Worm (Caenorhabditis elegans) whole organism, mixed stage, embryonic: ENCODE results near the gene mml-1.

Source experiments
- M03D4.4 ChIP-seq: sonication (generic microtip); optimal IDR thresholded peaks from 2 replicates; lab custom pipeline; 2017; ENCODE audit warnings: mild to moderate bottlenecking, missing genetic modification characterization, missing compliant biosample characterization
- bed-3 ChIP-seq: fragments of 200-800 bp; sonication (Bioruptor generic); optimal IDR thresholded peaks from 3 replicates; lab custom pipeline; 2018; ENCODE audit warnings: mild to moderate bottlenecking, missing genetic modification characterization, moderate library complexity, missing compliant biosample characterization
- blmp-1 ChIP-seq: fragments of 150-350 bp; optimal IDR thresholded peaks from 2 replicates; lab custom pipeline; 2014; ENCODE audit warnings: missing biosample characterization, missing genetic modification characterization
- ceh-39 ChIP-seq: fragments of 150-350 bp; optimal IDR thresholded peaks from 2 replicates; lab custom pipeline; 2014; ENCODE audit warnings: missing biosample characterization, missing genetic modification characterization
- ceh-43 ChIP-seq: fragments of 200-800 bp; sonication (Bioruptor generic); optimal IDR thresholded peaks from 2 replicates; lab custom pipeline; 2018; ENCODE audit warnings: mild to moderate bottlenecking, missing genetic modification characterization, moderate library complexity, missing compliant biosample characterization
- ces-1 ChIP-seq: fragments of 150-350 bp; optimal IDR thresholded peaks from 2 replicates; lab custom pipeline; 2014; ENCODE audit warnings: missing biosample characterization, missing genetic modification reagents, missing genetic modification characterization
- drap-1 ChIP-seq: fragments of 200-800 bp; sonication (Bioruptor generic); optimal IDR thresholded peaks from 3 replicates; lab custom pipeline; 2018; ENCODE audit warnings: mild to moderate bottlenecking, missing genetic modification characterization, missing compliant biosample characterization
- elt-1 ChIP-seq: sonication (generic microtip); optimal IDR thresholded peaks from 2 replicates; lab custom pipeline; 2017; ENCODE audit warnings: missing genetic modification characterization, mild to moderate bottlenecking, missing compliant biosample characterization, antibody characterized with exemption, moderate library complexity, borderline replicate concordance; ENCODE audit not compliant: insufficient read depth
- flh-1 ChIP-seq: fragments of 200-800 bp; sonication (Bioruptor generic); optimal IDR thresholded peaks from 2 replicates; lab custom pipeline; 2018; ENCODE audit warnings: mild to moderate bottlenecking, missing genetic modification characterization, moderate library complexity, missing compliant biosample characterization
- ham-2 ChIP-seq: fragments of 200-800 bp; sonication (Bioruptor generic); optimal IDR thresholded peaks from 2 replicates; lab custom pipeline; 2018; ENCODE audit warnings: mild to moderate bottlenecking, missing genetic modification characterization, missing compliant biosample characterization
- lin-13 ChIP-seq: fragments of 150-350 bp; optimal IDR thresholded peaks from 2 replicates; lab custom pipeline; 2014; ENCODE audit warnings: missing biosample characterization, missing genetic modification characterization
- lin-32 ChIP-seq: fragments of 200-800 bp; sonication (Bioruptor generic); optimal IDR thresholded peaks from 2 replicates; lab custom pipeline; 2018; ENCODE audit warnings: mild to moderate bottlenecking, missing genetic modification characterization, missing compliant biosample characterization
- lsy-2 ChIP-seq: fragments of 150-350 bp; optimal IDR thresholded peaks from 2 replicates; lab custom pipeline; 2014; ENCODE audit warnings: missing biosample characterization, missing genetic modification characterization
- mab-5 ChIP-seq: fragments of 150-350 bp; optimal IDR thresholded peaks from 2 replicates; lab custom pipeline; 2014; ENCODE audit warnings: missing biosample characterization, missing genetic modification characterization
- mep-1 ChIP-seq: fragments of 150-350 bp; optimal IDR thresholded peaks from 2 replicates; lab custom pipeline; 2017; ENCODE audit warnings: missing biosample characterization, missing genetic modification reagents, missing genetic modification characterization, inconsistent platforms
- mls-2 ChIP-seq: sonication (generic microtip); optimal IDR thresholded peaks from 2 replicates; lab custom pipeline; 2016; ENCODE audit warnings: mild to moderate bottlenecking, missing genetic modification characterization, moderate library complexity, missing compliant biosample characterization
- nhr-12 ChIP-seq: fragments of 150-350 bp; optimal IDR thresholded peaks from 2 replicates; lab custom pipeline; 2014; ENCODE audit warnings: missing biosample characterization, missing genetic modification characterization
- nhr-2 ChIP-seq: fragments of 150-350 bp; optimal IDR thresholded peaks from 2 replicates; lab custom pipeline; 2014; ENCODE audit warnings: missing biosample characterization, missing genetic modification characterization
- nhr-237 ChIP-seq: fragments of 150-350 bp; optimal IDR thresholded peaks from 2 replicates; lab custom pipeline; 2014; ENCODE audit warnings: missing biosample characterization, missing genetic modification characterization
- nhr-28 ChIP-seq: fragments of 150-350 bp; optimal IDR thresholded peaks from 2 replicates; lab custom pipeline; 2014; ENCODE audit warnings: missing biosample characterization, missing genetic modification characterization
- nhr-76 ChIP-seq: sonication (generic microtip); optimal IDR thresholded peaks from 2 replicates; lab custom pipeline; 2017; ENCODE audit warnings: missing biosample characterization, missing genetic modification characterization
- pha-4 ChIP-seq: fragments of 150-350 bp; optimal IDR thresholded peaks from 2 replicates; lab custom pipeline; 2018; ENCODE audit warnings: missing biosample characterization, missing genetic modification reagents, missing genetic modification characterization
- sem-2 ChIP-seq: fragments of 200-800 bp; sonication (Bioruptor generic); optimal IDR thresholded peaks from 2 replicates; lab custom pipeline; 2018; ENCODE audit warnings: mild to moderate bottlenecking, missing genetic modification characterization, missing compliant biosample characterization
- snpc-4 ChIP-seq: fragments of 150-350 bp; optimal IDR thresholded peaks from 2 replicates; lab custom pipeline; 2014; ENCODE audit warnings: missing biosample characterization, missing genetic modification characterization
- sptf-1 ChIP-seq: sonication (generic microtip); optimal IDR thresholded peaks from 2 replicates; lab custom pipeline; 2017; ENCODE audit warnings: mild to moderate bottlenecking, missing genetic modification characterization, moderate library complexity, missing compliant biosample characterization
- tbx-8 ChIP-seq: fragments of 200-800 bp; sonication (Bioruptor generic); optimal IDR thresholded peaks from 2 replicates; lab custom pipeline; 2018; ENCODE audit warnings: mild to moderate bottlenecking, missing genetic modification characterization, moderate library complexity, missing compliant biosample characterization
- unc-120 ChIP-seq: sonication (generic microtip); optimal IDR thresholded peaks from 2 replicates; lab custom pipeline; 2017; ENCODE audit warnings: missing genetic modification characterization, missing compliant biosample characterization; ENCODE audit not compliant: poor library complexity, severe bottlenecking
- unc-39 ChIP-seq: fragments of 150-350 bp; optimal IDR thresholded peaks from 2 replicates; lab custom pipeline; 2014; ENCODE audit warnings: missing biosample characterization, missing genetic modification characterization
- unc-62 ChIP-seq: fragments of 150-350 bp; optimal IDR thresholded peaks from 2 replicates; lab custom pipeline; 2014; ENCODE audit warnings: missing biosample characterization, missing genetic modification reagents, missing genetic modification characterization
- zip-8 ChIP-seq: fragments of 150-350 bp; optimal IDR thresholded peaks from 2 replicates; lab custom pipeline; 2014; ENCODE audit warnings: missing biosample characterization, missing genetic modification characterization
- ztf-11 ChIP-seq: fragments of 150-350 bp; optimal IDR thresholded peaks from 2 replicates; lab custom pipeline; 2014; ENCODE audit warnings: missing biosample characterization, missing genetic modification characterization

Gene mml-1

ce11 chrIII:7347049-7347448 is 27.5 kb downstream of the mml-1 start, which contains the start of gene F08F8.7:
TSS of gene F08F8.7 (minus strand) at chrIII:7347149.
- no peak for TF ChIP-seq bed-3 (GFP tag; lab: Kevin White, UChicago)
- no peak for TF ChIP-seq lin-13 (tag; lab: Kevin White, UChicago)
- no peak for TF ChIP-seq lin-32 (GFP tag; lab: Kevin White, UChicago)

ce11 chrIII:7343389-7343788 is 31.1 kb downstream of the mml-1 start, which contains the start of gene F08F8.6:
TSS of gene F08F8.6 (plus strand) at chrIII:7343689.
- TF ChIP-seq mls-2 (no peak), nhr-76 (tag; lab: Kevin White, UChicago) (no peak), lsy-2 (no peak), ces-1 (GFP tag; lab: Kevin White, UChicago) (no peak), unc-39 (tag; lab: Kevin White, UChicago) (no peak), mep-1 (no peak), bed-3 (GFP tag; lab: Kevin White, UChicago) (no peak), blmp-1 (no peak), zip-8 (tag; lab: Kevin White, UChicago) (no peak), mab-5 (tag; lab: Kevin White, UChicago) (no peak), pha-4 (tag; lab: Kevin White, UChicago) (no peak), nhr-28 (tag; lab: Kevin White, UChicago) (no peak), snpc-4 (tag; lab: Kevin White, UChicago) (no peak), nhr-2 (no peak), flh-1 (GFP tag; lab: Kevin White, UChicago) (no peak), sptf-1 (tag; lab: Kevin White, UChicago) (no peak), elt-1 (no peak)

ce11 chrIII:7339138-7339537 is 35.4 kb downstream of the mml-1 start:
- TF ChIP-seq mep-1 (no peak), nhr-237 (tag; lab: Kevin White, UChicago) (no peak), nhr-76 (tag; lab: Kevin White, UChicago) (no peak), ztf-11 (no peak), bed-3 (GFP tag; lab: Kevin White, UChicago) (no peak), mab-5 (tag; lab: Kevin White, UChicago) (no peak), ces-1 (GFP tag; lab: Kevin White, UChicago) (no peak), nhr-28 (tag; lab: Kevin White, UChicago) (no peak), M03D4.4 (tag; lab: Kevin White, UChicago) (no peak), sem-2 (no peak), unc-120 (tag; lab: Kevin White, UChicago) (no peak), mls-2 (no peak), lsy-2 (no peak), blmp-1 (no peak), lin-32 (GFP tag; lab: Kevin White, UChicago) (no peak), ham-2 (GFP tag; lab: Kevin White, UChicago) (no peak), drap-1 (GFP tag; lab: Kevin White, UChicago) (no peak), unc-39 (tag; lab: Kevin White, UChicago) (no peak), nhr-12 (tag; lab: Kevin White, UChicago) (no peak), unc-62 (GFP tag; lab: Kevin White, UChicago) (no peak)
- TF ChIP-seq, all 35 proteins: peak for 0

- TF ChIP-seq elt-1: no peak
- TF ChIP-seq tbx-8 (GFP tag; lab: Kevin White, UChicago): no peak
- TF ChIP-seq sptf-1 (tag; lab: Kevin White, UChicago): no peak
These were observed 35.8 kb downstream of the mml-1 start, which contains the start of gene kap-1 for ce11 chrIII:7338693-7339092. TSS of gene kap-1 (plus strand) at chrIII:7338835.

- TF ChIP-seq lin-13 (tag; lab: Kevin White, UChicago) (no peak), ces-1 (GFP tag; lab: Kevin White, UChicago) (no peak), unc-62 (GFP tag; lab: Kevin White, UChicago) (no peak), ztf-11 (no peak), ham-2 (GFP tag; lab: Kevin White, UChicago) (no peak), ceh-43 (GFP tag; lab: Kevin White, UChicago) (no peak), mab-5 (tag; lab: Kevin White, UChicago) (no peak), bed-3 (GFP tag; lab: Kevin White, UChicago) (no peak), flh-1 (GFP tag; lab: Kevin White, UChicago) (no peak), nhr-12 (tag; lab: Kevin White, UChicago) (no peak), elt-1 (no peak), sem-2 (no peak), ceh-39 (no peak), mep-1 (no peak)
These were observed 36.5 kb downstream of the mml-1 start for ce11 chrIII:7338009-7338408.
